Worm (Caenorhabditis elegans) whole organism, mixed stage, embryonic: ENCODE measurements around the gene Y53C12A.8.

Experiments
- M03D4.4 ChIP-seq: sonication (generic microtip); optimal IDR thresholded peaks from 2 replicates; lab custom pipeline; 2017; ENCODE audit warnings: mild to moderate bottlenecking, missing genetic modification characterization, missing compliant biosample characterization
- bed-3 ChIP-seq: fragments of 200-800 bp; sonication (Bioruptor generic); optimal IDR thresholded peaks from 3 replicates; lab custom pipeline; 2018; ENCODE audit warnings: mild to moderate bottlenecking, missing genetic modification characterization, moderate library complexity, missing compliant biosample characterization
- ceh-39 ChIP-seq: fragments of 150-350 bp; optimal IDR thresholded peaks from 2 replicates; lab custom pipeline; 2014; ENCODE audit warnings: missing biosample characterization, missing genetic modification characterization
- ceh-43 ChIP-seq: fragments of 200-800 bp; sonication (Bioruptor generic); optimal IDR thresholded peaks from 2 replicates; lab custom pipeline; 2018; ENCODE audit warnings: mild to moderate bottlenecking, missing genetic modification characterization, moderate library complexity, missing compliant biosample characterization
- cnd-1 ChIP-seq: fragments of 200-800 bp; sonication (Bioruptor generic); optimal IDR thresholded peaks from 2 replicates; lab custom pipeline; 2018; ENCODE audit warnings: mild to moderate bottlenecking, missing genetic modification characterization, missing compliant biosample characterization
- drap-1 ChIP-seq: fragments of 200-800 bp; sonication (Bioruptor generic); optimal IDR thresholded peaks from 3 replicates; lab custom pipeline; 2018; ENCODE audit warnings: mild to moderate bottlenecking, missing genetic modification characterization, missing compliant biosample characterization
- elt-3 ChIP-seq: fragments of 150-350 bp; optimal IDR thresholded peaks from 2 replicates; lab custom pipeline; 2014; ENCODE audit warnings: missing biosample characterization, missing genetic modification characterization
- hlh-1 ChIP-seq: fragments of 150-350 bp; optimal IDR thresholded peaks from 2 replicates; lab custom pipeline; 2014; ENCODE audit warnings: missing biosample characterization, missing genetic modification reagents, missing genetic modification characterization
- mab-5 ChIP-seq: fragments of 150-350 bp; optimal IDR thresholded peaks from 2 replicates; lab custom pipeline; 2014; ENCODE audit warnings: missing biosample characterization, missing genetic modification characterization
- mep-1 ChIP-seq: fragments of 150-350 bp; optimal IDR thresholded peaks from 2 replicates; lab custom pipeline; 2017; ENCODE audit warnings: missing biosample characterization, missing genetic modification reagents, missing genetic modification characterization, inconsistent platforms
- mls-2 ChIP-seq: sonication (generic microtip); optimal IDR thresholded peaks from 2 replicates; lab custom pipeline; 2016; ENCODE audit warnings: mild to moderate bottlenecking, missing genetic modification characterization, moderate library complexity, missing compliant biosample characterization
- nhr-12 ChIP-seq: fragments of 150-350 bp; optimal IDR thresholded peaks from 2 replicates; lab custom pipeline; 2014; ENCODE audit warnings: missing biosample characterization, missing genetic modification characterization
- nhr-237 ChIP-seq: fragments of 150-350 bp; optimal IDR thresholded peaks from 2 replicates; lab custom pipeline; 2014; ENCODE audit warnings: missing biosample characterization, missing genetic modification characterization
- nhr-28 ChIP-seq: fragments of 150-350 bp; optimal IDR thresholded peaks from 2 replicates; lab custom pipeline; 2014; ENCODE audit warnings: missing biosample characterization, missing genetic modification characterization
- nhr-76 ChIP-seq: sonication (generic microtip); optimal IDR thresholded peaks from 2 replicates; lab custom pipeline; 2017; ENCODE audit warnings: missing biosample characterization, missing genetic modification characterization
- pha-4 ChIP-seq: fragments of 150-350 bp; optimal IDR thresholded peaks from 2 replicates; lab custom pipeline; 2018; ENCODE audit warnings: missing biosample characterization, missing genetic modification reagents, missing genetic modification characterization
- sem-2 ChIP-seq: fragments of 200-800 bp; sonication (Bioruptor generic); optimal IDR thresholded peaks from 2 replicates; lab custom pipeline; 2018; ENCODE audit warnings: mild to moderate bottlenecking, missing genetic modification characterization, missing compliant biosample characterization
- snpc-4 ChIP-seq: fragments of 150-350 bp; optimal IDR thresholded peaks from 2 replicates; lab custom pipeline; 2014; ENCODE audit warnings: missing biosample characterization, missing genetic modification characterization
- sptf-1 ChIP-seq: sonication (generic microtip); optimal IDR thresholded peaks from 2 replicates; lab custom pipeline; 2017; ENCODE audit warnings: mild to moderate bottlenecking, missing genetic modification characterization, moderate library complexity, missing compliant biosample characterization
- tbx-8 ChIP-seq: fragments of 200-800 bp; sonication (Bioruptor generic); optimal IDR thresholded peaks from 2 replicates; lab custom pipeline; 2018; ENCODE audit warnings: mild to moderate bottlenecking, missing genetic modification characterization, moderate library complexity, missing compliant biosample characterization
- unc-120 ChIP-seq: sonication (generic microtip); optimal IDR thresholded peaks from 2 replicates; lab custom pipeline; 2017; ENCODE audit warnings: missing genetic modification characterization, missing compliant biosample characterization; ENCODE audit not compliant: poor library complexity, severe bottlenecking
- unc-62 ChIP-seq: fragments of 150-350 bp; optimal IDR thresholded peaks from 2 replicates; lab custom pipeline; 2014; ENCODE audit warnings: missing biosample characterization, missing genetic modification reagents, missing genetic modification characterization
- ztf-11 ChIP-seq: fragments of 150-350 bp; optimal IDR thresholded peaks from 2 replicates; lab custom pipeline; 2014; ENCODE audit warnings: missing biosample characterization, missing genetic modification characterization

Gene Y53C12A.8

DNA sequence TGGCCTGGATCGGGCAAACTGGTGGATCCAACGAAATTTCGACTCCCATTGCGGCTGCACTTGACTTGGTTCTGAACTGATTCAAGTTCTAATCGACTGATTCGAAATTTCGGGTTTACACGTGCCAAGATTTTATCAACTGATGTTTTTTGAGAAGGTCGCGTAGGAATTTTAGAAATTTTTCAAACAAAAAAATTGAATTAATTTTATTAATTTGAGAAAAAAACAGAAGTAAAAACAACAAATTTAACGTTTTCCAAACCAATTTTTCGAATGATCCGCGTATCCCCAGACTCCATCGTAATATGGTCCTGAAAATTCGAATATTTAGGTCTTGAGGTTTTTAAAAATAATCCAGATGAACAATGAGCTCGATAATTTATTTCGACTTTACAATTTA lies 47.3 kb downstream of the Y53C12A.8 start, which contains the start of gene ZK1307.3:
Gene ZK1307.3 (minus strand): TSS at position 101 of the 400 bp plus-strand sequence.
- TF ChIP-seq unc-120 (tag; lab: Kevin White, UChicago) (no peak), ceh-39 (tag; lab: Kevin White, UChicago) (no peak), mls-2 (tag; lab: Kevin White, UChicago) (no peak), cnd-1 (tag; lab: Kevin White, UChicago) (no peak), elt-3 (no peak), M03D4.4 (tag; lab: Kevin White, UChicago) (no peak), nhr-28 (no peak), nhr-237 (tag; lab: Kevin White, UChicago) (no peak), hlh-1 (no peak), tbx-8 (GFP tag; lab: Kevin White, UChicago) (no peak), sptf-1 (no peak), ztf-11 (tag; lab: Kevin White, UChicago) (no peak), bed-3 (GFP tag; lab: Kevin White, UChicago) (no peak), drap-1 (no peak), mab-5 (no peak), pha-4 (tag; lab: Kevin White, UChicago) (no peak)

DNA sequence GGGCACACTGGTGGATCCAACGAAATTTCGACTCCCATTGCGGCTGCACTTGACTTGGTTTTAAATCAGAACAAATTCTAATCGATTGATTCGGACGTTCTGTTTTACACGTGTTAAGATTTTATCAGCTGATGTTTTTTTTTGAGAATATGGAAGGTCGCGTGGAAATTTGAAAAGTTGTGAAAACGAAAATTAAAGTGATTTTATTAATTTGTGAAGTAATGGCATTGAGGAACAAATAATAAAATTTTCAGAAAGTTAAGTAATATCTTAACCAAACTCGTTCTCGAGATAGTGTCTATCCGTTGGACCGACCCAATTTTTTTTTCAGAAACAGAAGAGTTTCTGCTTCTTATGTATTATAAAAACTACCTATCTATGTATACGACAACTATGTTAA lies 48.6 kb downstream of the Y53C12A.8 start, which contains the start of gene ZK1307.4:
Gene ZK1307.4 (minus strand): TSS at position 101 of the 400 bp plus-strand sequence.
- no peak for TF ChIP-seq hlh-1
- TF ChIP-seq mab-5 = no peak
- TF ChIP-seq snpc-4 (tag; lab: Kevin White, UChicago) = no peak
- TF ChIP-seq nhr-12 (tag; lab: Kevin White, UChicago) = no peak
- TF ChIP-seq M03D4.4 (tag; lab: Kevin White, UChicago) = no peak
- no peak for TF ChIP-seq ceh-43 (GFP tag; lab: Kevin White, UChicago)
- TF ChIP-seq unc-62 (GFP tag; lab: Kevin White, UChicago) = no peak
- no peak for TF ChIP-seq elt-3
- TF ChIP-seq mep-1 (tag; lab: Kevin White, UChicago) = no peak
- no peak for TF ChIP-seq ceh-39 (tag; lab: Kevin White, UChicago)
- no peak for TF ChIP-seq cnd-1 (tag; lab: Kevin White, UChicago)
- TF ChIP-seq sem-2 = no peak
- no peak for TF ChIP-seq nhr-237 (tag; lab: Kevin White, UChicago)

DNA sequence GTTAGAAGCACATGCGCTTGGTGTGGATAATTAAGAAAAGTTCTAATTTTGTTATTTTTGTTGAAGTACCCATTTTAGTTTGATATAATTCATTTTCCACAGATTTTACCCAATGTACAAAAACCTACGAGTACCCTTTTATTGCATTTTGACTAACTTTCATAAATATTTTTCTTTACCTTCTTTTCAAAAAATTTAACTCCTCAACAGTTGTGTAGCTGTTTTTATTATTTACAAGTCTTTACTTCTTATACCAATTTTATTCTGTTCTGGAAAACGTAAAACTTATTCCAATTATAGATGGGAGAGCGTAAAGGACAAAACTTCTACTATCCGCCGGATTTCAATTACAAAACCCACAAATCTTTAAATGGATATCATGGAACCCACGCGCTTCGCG lies 51.1 kb downstream of the Y53C12A.8 start, which contains the start of gene ZK1307.9:
Gene ZK1307.9 (plus strand): TSS at position 301 of the 400 bp plus-strand sequence.
- no peak for TF ChIP-seq sptf-1
- TF ChIP-seq unc-62 (GFP tag; lab: Kevin White, UChicago) = no peak
- TF ChIP-seq nhr-76 (tag; lab: Kevin White, UChicago) = no peak
- TF ChIP-seq cnd-1 (tag; lab: Kevin White, UChicago) = no peak
